Worm (Caenorhabditis elegans) whole organism, L1 larva: Measurements from ENCODE around the gene nsph-3.2.

Source experiments
- C04F5.9 ChIP-seq: sonication (generic microtip); optimal IDR thresholded peaks from 2 replicates; lab custom pipeline; 2016; ENCODE audit warnings: missing genetic modification characterization, missing compliant biosample characterization
- C16A3.4 ChIP-seq: fragments of 150-350 bp; optimal IDR thresholded peaks from 2 replicates; lab custom pipeline; 2014; ENCODE audit warnings: missing biosample characterization, missing genetic modification characterization
- F16B12.6 ChIP-seq: fragments of 150-350 bp; optimal IDR thresholded peaks from 2 replicates; lab custom pipeline; 2014; ENCODE audit warnings: missing biosample characterization, missing genetic modification characterization
- aha-1 ChIP-seq: fragments of 150-350 bp; optimal IDR thresholded peaks from 2 replicates; lab custom pipeline; 2014; ENCODE audit warnings: missing biosample characterization, missing genetic modification characterization
- ama-1 ChIP-seq: fragments of 150-350 bp; optimal IDR thresholded peaks from 2 replicates; lab custom pipeline; 2014
- blmp-1 ChIP-seq: fragments of 150-350 bp; optimal IDR thresholded peaks from 2 replicates; lab custom pipeline; 2014; ENCODE audit warnings: missing biosample characterization, missing genetic modification characterization
- ceh-63 ChIP-seq: fragments of 200-800 bp; sonication (Bioruptor generic); optimal IDR thresholded peaks from 2 replicates; lab custom pipeline; 2018; ENCODE audit warnings: mild to moderate bottlenecking, missing genetic modification characterization, missing compliant biosample characterization
- ceh-8 ChIP-seq: fragments of 200-800 bp; sonication (Bioruptor generic); optimal IDR thresholded peaks from 2 replicates; lab custom pipeline; 2018; ENCODE audit warnings: mild to moderate bottlenecking, missing genetic modification characterization, moderate library complexity, missing compliant biosample characterization
- ceh-82 ChIP-seq, 3 experiments: fragments of 150-350 bp in 1 of 3; sonication (generic microtip) in 2 of 3; optimal IDR thresholded peaks; 2 replicates each; lab custom pipeline; 2014 to 2017; ENCODE audit warnings: missing biosample characterization in 3 of 3, missing genetic modification characterization in 3 of 3
- ceh-88 ChIP-seq: fragments of 200-800 bp; sonication (Bioruptor generic); IDR thresholded peaks from 2 replicates; pipeline ENCODE4 v1.3.6; 2022; ENCODE audit warnings: missing genetic modification characterization, missing compliant biosample characterization
- ces-1 ChIP-seq: fragments of 150-350 bp; optimal IDR thresholded peaks from 2 replicates; lab custom pipeline; 2014; ENCODE audit warnings: missing biosample characterization, missing genetic modification reagents, missing genetic modification characterization
- dsc-1 ChIP-seq: sonication (generic microtip); optimal IDR thresholded peaks from 2 replicates; lab custom pipeline; 2016; ENCODE audit warnings: mild to moderate bottlenecking, missing genetic modification characterization, missing compliant biosample characterization
- efl-1 ChIP-seq, 4 experiments: fragments of 150-350 bp; optimal IDR thresholded peaks in 3 of 4; peaks in 1 of 4; 1 replicate in 1 of 4; 2 replicates in 3 of 4; lab custom pipeline; 2014; ENCODE audit warnings: missing biosample characterization in 2 of 4, missing genetic modification characterization in 2 of 4, missing genetic modification reagents in 2 of 4
- egl-27 ChIP-seq, 2 experiments: fragments of 150-350 bp in 1 of 2; sonication (generic microtip); optimal IDR thresholded peaks; 3 replicates each; lab custom pipeline; 2017 to 2018; ENCODE audit warnings: missing biosample characterization in 2 of 2, missing genetic modification characterization in 2 of 2, missing genetic modification reagents in 2 of 2
- ets-5 ChIP-seq: fragments of 200-800 bp; sonication (Bioruptor generic); IDR thresholded peaks from 2 replicates; pipeline ENCODE4 v1.3.6; 2022; ENCODE audit warnings: missing genetic modification characterization, missing compliant biosample characterization
- fkh-10 ChIP-seq: sonication (generic microtip); optimal IDR thresholded peaks from 2 replicates; lab custom pipeline; 2017; ENCODE audit warnings: missing biosample characterization, missing genetic modification reagents, missing genetic modification characterization
- fkh-4 ChIP-seq: sonication (generic microtip); optimal IDR thresholded peaks from 2 replicates; lab custom pipeline; 2016; ENCODE audit warnings: missing compliant biosample characterization, missing genetic modification characterization, borderline replicate concordance
- fkh-8 ChIP-seq: sonication (generic microtip); optimal IDR thresholded peaks from 2 replicates; lab custom pipeline; 2016; ENCODE audit warnings: mild to moderate bottlenecking, missing genetic modification characterization, missing compliant biosample characterization
- grh-1 ChIP-seq: fragments of 200-800 bp; sonication (Bioruptor generic); IDR thresholded peaks from 2 replicates; pipeline ENCODE4 v1.3.6; 2022; ENCODE audit warnings: missing genetic modification reagents, missing genetic modification characterization, missing compliant biosample characterization
- hlh-17 ChIP-seq: fragments of 200-800 bp; sonication (Bioruptor generic); optimal IDR thresholded peaks from 2 replicates; lab custom pipeline; 2018; ENCODE audit warnings: missing genetic modification characterization, mild to moderate bottlenecking, missing compliant biosample characterization, moderate library complexity, borderline replicate concordance
- hlh-4 ChIP-seq: sonication (generic microtip); optimal IDR thresholded peaks from 2 replicates; lab custom pipeline; 2016; ENCODE audit warnings: mild to moderate bottlenecking, missing genetic modification characterization, missing compliant biosample characterization
- hpl-2 ChIP-seq: fragments of 150-350 bp; optimal IDR thresholded peaks from 2 replicates; lab custom pipeline; 2014; ENCODE audit warnings: missing biosample characterization, missing genetic modification reagents, missing genetic modification characterization
- irx-1 ChIP-seq: sonication (generic microtip); optimal IDR thresholded peaks from 2 replicates; lab custom pipeline; 2016; ENCODE audit warnings: missing genetic modification characterization, missing compliant biosample characterization
- lin-13 ChIP-seq: fragments of 150-350 bp; optimal IDR thresholded peaks from 2 replicates; lab custom pipeline; 2014; ENCODE audit warnings: missing biosample characterization, missing genetic modification reagents, missing genetic modification characterization
- lin-14 ChIP-seq: fragments of 200-800 bp; sonication (Bioruptor generic); optimal IDR thresholded peaks from 2 replicates; lab custom pipeline; 2018; ENCODE audit warnings: mild to moderate bottlenecking, missing genetic modification characterization, moderate library complexity, missing compliant biosample characterization
- lin-15B ChIP-seq: fragments of 150-350 bp; sonication (generic microtip); optimal IDR thresholded peaks from 3 replicates; lab custom pipeline; 2014; ENCODE audit warnings: missing biosample characterization, missing genetic modification characterization
- lin-35 ChIP-seq, 2 experiments: fragments of 150-350 bp; optimal IDR thresholded peaks; 2 replicates each; lab custom pipeline; 2014; ENCODE audit warnings: missing biosample characterization in 2 of 2, missing genetic modification characterization in 2 of 2, missing genetic modification reagents in 2 of 2
- lin-39 ChIP-seq: fragments of 150-350 bp; optimal IDR thresholded peaks from 2 replicates; lab custom pipeline; 2014; ENCODE audit warnings: missing biosample characterization, missing genetic modification reagents, missing genetic modification characterization
- lir-3 ChIP-seq: sonication (generic microtip); optimal IDR thresholded peaks from 2 replicates; lab custom pipeline; 2016; ENCODE audit warnings: mild to moderate bottlenecking, missing genetic modification characterization, moderate library complexity, missing compliant biosample characterization; ENCODE audit not compliant: poor library complexity
- lsy-2 ChIP-seq, 2 experiments: fragments of 150-350 bp; optimal IDR thresholded peaks; 2 replicates each; lab custom pipeline; 2014; ENCODE audit warnings: missing biosample characterization in 2 of 2, missing genetic modification characterization in 2 of 2
- mab-9 ChIP-seq: fragments of 200-800 bp; sonication (Bioruptor generic); IDR thresholded peaks from 2 replicates; pipeline ENCODE4 v1.3.6; 2022; ENCODE audit warnings: missing genetic modification reagents, missing genetic modification characterization, missing compliant biosample characterization
- mdl-1 ChIP-seq, 2 experiments: fragments of 150-350 bp; optimal IDR thresholded peaks; 2 replicates each; lab custom pipeline; 2014 to 2017; ENCODE audit warnings: missing biosample characterization in 2 of 2, missing genetic modification characterization in 2 of 2, inconsistent platforms in 1 of 2
- mep-1 ChIP-seq: fragments of 150-350 bp; optimal IDR thresholded peaks from 2 replicates; lab custom pipeline; 2014; ENCODE audit warnings: missing biosample characterization, missing genetic modification characterization
- nhr-12 ChIP-seq: sonication (generic microtip); optimal IDR thresholded peaks from 2 replicates; lab custom pipeline; 2017; ENCODE audit warnings: missing biosample characterization, missing genetic modification characterization
- nhr-19 ChIP-seq: fragments of 200-800 bp; sonication (Bioruptor generic); conservative IDR thresholded peaks from 2 replicates; pipeline ENCODE4 v1.3.6; 2022; ENCODE audit warnings: missing genetic modification characterization, missing compliant biosample characterization
- nhr-20 ChIP-seq: sonication (generic microtip); optimal IDR thresholded peaks from 2 replicates; lab custom pipeline; 2016; ENCODE audit warnings: mild to moderate bottlenecking, missing genetic modification characterization, missing compliant biosample characterization
- nhr-237 ChIP-seq: fragments of 150-350 bp; optimal IDR thresholded peaks from 2 replicates; lab custom pipeline; 2014; ENCODE audit warnings: missing biosample characterization, missing genetic modification characterization
- nhr-28 ChIP-seq: fragments of 150-350 bp; optimal IDR thresholded peaks from 2 replicates; lab custom pipeline; 2014; ENCODE audit warnings: missing biosample characterization, missing genetic modification characterization
- nhr-47 ChIP-seq: sonication (generic microtip); optimal IDR thresholded peaks from 2 replicates; lab custom pipeline; 2016; ENCODE audit warnings: mild to moderate bottlenecking, missing genetic modification characterization, moderate library complexity, missing compliant biosample characterization
- nhr-71 ChIP-seq: sonication (generic microtip); optimal IDR thresholded peaks from 2 replicates; lab custom pipeline; 2016; ENCODE audit warnings: mild to moderate bottlenecking, missing genetic modification characterization, moderate library complexity, missing compliant biosample characterization
- nhr-76 ChIP-seq: sonication (generic microtip); optimal IDR thresholded peaks from 2 replicates; lab custom pipeline; 2017; ENCODE audit warnings: missing biosample characterization, missing genetic modification characterization
- nhr-84 ChIP-seq: sonication (generic microtip); optimal IDR thresholded peaks from 2 replicates; lab custom pipeline; 2017; ENCODE audit warnings: missing biosample characterization, missing genetic modification characterization
- nhr-85 ChIP-seq: sonication (generic microtip); peaks from one replicate; lab custom pipeline; 2016; ENCODE audit warnings: missing genetic modification characterization, inconsistent platforms, missing compliant biosample characterization
- pqm-1 ChIP-seq: sonication (generic microtip); optimal IDR thresholded peaks from 3 replicates; lab custom pipeline; 2017; ENCODE audit warnings: missing biosample characterization, missing genetic modification characterization
- skn-1 ChIP-seq: fragments of 150-350 bp; optimal IDR thresholded peaks from 2 replicates; lab custom pipeline; 2014; ENCODE audit warnings: missing biosample characterization, missing genetic modification characterization
- snpc-4 ChIP-seq: fragments of 150-350 bp; optimal IDR thresholded peaks from 2 replicates; lab custom pipeline; 2014; ENCODE audit warnings: missing biosample characterization, missing genetic modification characterization
- sox-4 ChIP-seq: sonication (generic microtip); optimal IDR thresholded peaks from 2 replicates; lab custom pipeline; 2016; ENCODE audit warnings: missing genetic modification characterization, missing compliant biosample characterization
- swsn-7 ChIP-seq: sonication (generic microtip); optimal IDR thresholded peaks from 2 replicates; lab custom pipeline; 2016; ENCODE audit warnings: missing genetic modification characterization, missing compliant biosample characterization
- tbx-2 ChIP-seq: sonication (generic microtip); optimal IDR thresholded peaks from 2 replicates; lab custom pipeline; 2016; ENCODE audit warnings: missing genetic modification characterization, missing compliant biosample characterization
- unc-130 ChIP-seq: fragments of 150-350 bp; optimal IDR thresholded peaks from 2 replicates; lab custom pipeline; 2017; ENCODE audit warnings: missing biosample characterization, missing genetic modification characterization, inconsistent platforms
- vab-15 ChIP-seq: sonication (generic microtip); optimal IDR thresholded peaks from 2 replicates; lab custom pipeline; 2017; ENCODE audit warnings: missing genotype, mild to moderate bottlenecking, missing genetic modification characterization, missing compliant biosample characterization
- xbp-1 ChIP-seq: sonication (generic microtip); optimal IDR thresholded peaks from 2 replicates; lab custom pipeline; 2016; ENCODE audit warnings: missing genetic modification characterization, missing compliant biosample characterization
- ztf-11 ChIP-seq, 2 experiments: sonication (generic microtip); optimal IDR thresholded peaks; 2 replicates each; lab custom pipeline; 2016 to 2017; ENCODE audit warnings: missing genetic modification characterization in 2 of 2, missing biosample characterization in 1 of 2, missing compliant biosample characterization in 1 of 2

Gene nsph-3.2

DNA sequence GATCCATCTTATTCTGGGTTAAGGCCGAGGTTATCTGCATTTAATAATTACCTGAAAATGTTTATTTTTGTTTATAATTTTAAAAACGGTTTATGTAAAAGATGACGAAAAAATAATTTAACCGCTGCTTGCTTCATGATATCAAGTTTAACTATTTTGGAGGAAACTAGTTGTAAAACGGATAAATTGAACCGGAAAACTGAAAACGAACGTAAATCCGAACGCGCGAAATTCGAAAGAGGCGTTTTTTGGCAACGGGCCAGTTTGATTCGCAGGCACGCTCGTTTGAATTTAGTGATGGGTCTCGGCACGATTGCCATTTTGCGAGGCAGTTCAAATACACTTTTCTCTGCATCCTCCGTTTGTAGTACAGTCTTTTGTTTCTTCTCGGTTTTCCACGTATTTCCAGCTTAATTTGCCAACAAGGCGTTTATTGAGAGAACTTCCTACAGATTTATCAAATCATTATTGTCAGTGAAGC lies 16.3 kb downstream of the nsph-3.2 start, which contains the start of the genes gtbp-1 and K08F4.3 (continued):
- TF ChIP-seq F16B12.6 (peak; percentile 45), pqm-1 (tag; lab: Kevin White, UChicago) (peak; percentile 47), lin-13 (GFP tag; lab: Kevin White, UChicago) (peak; percentile 68), lin-39 (no peak), tbx-2 (tag; lab: Kevin White, UChicago) (no peak), fkh-10 (no peak), fkh-8 (tag; lab: Kevin White, UChicago) (peak; percentile 65), lin-15B (tag; lab: Kevin White, UChicago) (peak; percentile 85), nhr-47 (tag; lab: Kevin White, UChicago) (peak; percentile 74), skn-1 (tag; lab: Kevin White, UChicago) (peak; percentile 75), ceh-88 (GFP tag; lab: Robert Waterston, UW) (no peak; the same call in 1 of the 2 replicates), irx-1 (peak; percentile 10), egl-27 (tag; optimal IDR thresholded peaks at IDR 0.05; lab: Kevin White, UChicago) (no peak), nhr-71 (peak; percentile 78), ama-1 (lab: Kevin White, UChicago) (no peak), swsn-7 (tag; lab: Kevin White, UChicago) (peak; percentile 48), mab-9 (GFP tag; lab: Robert Waterston, UW) (no peak), ztf-11 (tag; optimal IDR thresholded peaks at IDR 0.05; lab: Kevin White, UChicago) (no peak), ceh-8 (GFP tag; lab: Kevin White, UChicago) (no peak), xbp-1 (tag; lab: Kevin White, UChicago) (peak; percentile 67), blmp-1 (tag; lab: Kevin White, UChicago) (peak; percentile 53), hlh-17 (GFP tag; lab: Kevin White, UChicago) (no peak), mdl-1 (tag; optimal IDR thresholded peaks at IDR 0.05; lab: Kevin White, UChicago) (peak in 1 of 2 experiments; percentile 66), lin-35 (GFP tag; optimal IDR thresholded peaks at IDR 0.05; lab: Kevin White, UChicago) (peak; percentile 92 to 97), mep-1 (tag; lab: Kevin White, UChicago) (peak; percentile 85), C16A3.4 (tag; lab: Kevin White, UChicago) (peak; percentile 75), dsc-1 (peak; percentile 37), lir-3 (no peak), efl-1 (optimal IDR thresholded peaks at IDR 0.05; lab: Kevin White, UChicago) (peak; percentile 83 to 95), efl-1 (GFP tag; optimal IDR thresholded peaks at IDR 0.05 in 1 of 2; lab: Kevin White, UChicago) (peak; percentile 94 to 99), nhr-28 (tag; lab: Kevin White, UChicago) (no peak), nhr-19 (GFP tag; lab: Robert Waterston, UW) (peak; percentile 61), lin-14 (GFP tag; lab: Kevin White, UChicago) (no peak), snpc-4 (tag; lab: Kevin White, UChicago) (peak; percentile 54), nhr-84 (no peak), hlh-4 (tag; lab: Kevin White, UChicago) (no peak), fkh-4 (tag; lab: Kevin White, UChicago) (no peak), aha-1 (tag; lab: Kevin White, UChicago) (no peak), nhr-237 (tag; lab: Kevin White, UChicago) (no peak), nhr-12 (tag; lab: Kevin White, UChicago) (no peak), ces-1 (GFP tag; lab: Kevin White, UChicago) (no peak), ceh-63 (GFP tag; lab: Kevin White, UChicago) (no peak), grh-1 (GFP tag; lab: Robert Waterston, UW) (peak; percentile 38; the same call in 1 of the 2 replicates), ets-5 (GFP tag; lab: Robert Waterston, UW) (no peak), nhr-76 (tag; lab: Kevin White, UChicago) (no peak), nhr-20 (tag; lab: Kevin White, UChicago) (peak; percentile 68), unc-130 (tag; lab: Kevin White, UChicago) (peak; percentile 49), lsy-2 (tag; optimal IDR thresholded peaks at IDR 0.05; lab: Kevin White, UChicago) (peak; percentile 79 to 95), nhr-85 (tag; lab: Kevin White, UChicago) (peak; percentile 85), sox-4 (tag; lab: Kevin White, UChicago) (no peak), vab-15 (peak; percentile 23), C04F5.9 (no peak), hpl-2 (GFP tag; lab: Kevin White, UChicago) (no peak), ceh-82 (tag; optimal IDR thresholded peaks at IDR 0.05; lab: Kevin White, UChicago) (peak in 1 of 3 experiments; percentile 71)
